Fruit fly (Drosophila melanogaster) whole organism, prepupa: ENCODE measurements around the gene CG13699.

Source experiments
- Blimp-1 ChIP-seq: fragments of 200-800 bp; sonication (Bioruptor generic); optimal IDR thresholded peaks from 3 replicates; lab custom pipeline; 2017; ENCODE audit warnings: missing biosample characterization, missing genetic modification characterization, mild to moderate bottlenecking, moderate library complexity, missing genetic modification reagents
- CG11294 ChIP-seq: fragments of 200-800 bp; sonication (Bioruptor generic); IDR thresholded peaks from 2 replicates; pipeline ENCODE4 v1.3.6; 2022; ENCODE audit warnings: missing biosample characterization, missing genetic modification characterization
- CG11762 ChIP-seq: fragments of 200-800 bp; sonication (Bioruptor generic); optimal IDR thresholded peaks from 3 replicates; lab custom pipeline; 2016; ENCODE audit warnings: missing biosample characterization, missing genetic modification characterization; ENCODE audit not compliant: insufficient read depth
- CG16779 ChIP-seq: fragments of 200-800 bp; sonication (Bioruptor generic); optimal IDR thresholded peaks from 3 replicates; lab custom pipeline; 2017; ENCODE audit warnings: missing biosample characterization, mild to moderate bottlenecking, missing genetic modification characterization
- CG32006 ChIP-seq: fragments of 200-800 bp; sonication (Bioruptor generic); optimal IDR thresholded peaks from 3 replicates; lab custom pipeline; 2017; ENCODE audit warnings: missing biosample characterization, mild to moderate bottlenecking, missing genetic modification characterization
- CG3919 ChIP-seq: fragments of 200-800 bp; sonication (Bioruptor generic); optimal IDR thresholded peaks from 3 replicates; lab custom pipeline; 2016; ENCODE audit warnings: missing biosample characterization, missing genetic modification characterization
- CG4318 ChIP-seq: fragments of 200-800 bp; sonication (Bioruptor generic); optimal IDR thresholded peaks from 3 replicates; lab custom pipeline; 2017; ENCODE audit warnings: missing biosample characterization, mild to moderate bottlenecking, missing genetic modification characterization
- CG6163 ChIP-seq: fragments of 200-800 bp; sonication (Bioruptor generic); IDR thresholded peaks from 3 replicates; pipeline ENCODE4 v1.3.6; 2022; ENCODE audit warnings: missing biosample characterization, missing genetic modification characterization
- CG6276 ChIP-seq: fragments of 200-800 bp; sonication (Bioruptor generic); optimal IDR thresholded peaks from 2 replicates; lab custom pipeline; 2017; ENCODE audit warnings: missing biosample characterization, mild to moderate bottlenecking, missing genetic modification characterization
- CG6792 ChIP-seq: fragments of 200-800 bp; sonication (Bioruptor generic); optimal IDR thresholded peaks from 3 replicates; lab custom pipeline; 2016; ENCODE audit warnings: missing biosample characterization, missing genetic modification characterization
- CG6808 ChIP-seq: fragments of 200-800 bp; sonication (Bioruptor generic); optimal IDR thresholded peaks from 3 replicates; lab custom pipeline; 2017; ENCODE audit warnings: missing biosample characterization, missing genetic modification characterization, mild to moderate bottlenecking, moderate library complexity, missing genetic modification reagents
- CG8119 ChIP-seq: fragments of 200-800 bp; sonication (Bioruptor generic); IDR thresholded peaks from 3 replicates; pipeline ENCODE4 v1.3.6; 2022; ENCODE audit warnings: missing biosample characterization, missing genetic modification characterization
- CG8319 ChIP-seq: fragments of 200-800 bp; sonication (Bioruptor generic); optimal IDR thresholded peaks from 3 replicates; lab custom pipeline; 2016; ENCODE audit warnings: missing biosample characterization, missing genetic modification characterization
- CG8632 ChIP-seq: fragments of 200-800 bp; sonication (Bioruptor generic); optimal IDR thresholded peaks from 3 replicates; lab custom pipeline; 2016; ENCODE audit warnings: missing biosample characterization, missing genetic modification characterization
- CG9139 ChIP-seq: fragments of 200-800 bp; sonication (Bioruptor generic); optimal IDR thresholded peaks from 3 replicates; lab custom pipeline; 2017; ENCODE audit warnings: missing biosample characterization, mild to moderate bottlenecking, missing genetic modification characterization
- Eip78C ChIP-seq: fragments of 200-800 bp; sonication (Bioruptor generic); peaks from one replicate; lab custom pipeline; 2016; ENCODE audit warnings: missing biosample characterization, missing genetic modification characterization
- Eip93F ChIP-seq: fragments of 200-800 bp; sonication (Bioruptor generic); optimal IDR thresholded peaks from 2 replicates; lab custom pipeline; 2016; ENCODE audit warnings: missing biosample characterization, mild to moderate bottlenecking, missing genetic modification characterization
- Ets21C ChIP-seq: fragments of 200-800 bp; sonication (Bioruptor generic); optimal IDR thresholded peaks from 3 replicates; lab custom pipeline; 2016; ENCODE audit warnings: missing biosample characterization, missing genetic modification characterization
- Gug ChIP-seq: fragments of 200-800 bp; sonication (Bioruptor generic); IDR thresholded peaks from 2 replicates; pipeline ENCODE4 v1.3.6; 2022; ENCODE audit warnings: missing biosample characterization, missing genetic modification characterization
- Hr38 ChIP-seq: sonication (Bioruptor generic); optimal IDR thresholded peaks from 2 replicates; lab custom pipeline; 2016; ENCODE audit warnings: missing biosample characterization, missing genetic modification characterization
- Hr39 ChIP-seq: fragments of 200-800 bp; sonication (Bioruptor generic); optimal IDR thresholded peaks from 2 replicates; lab custom pipeline; 2016; ENCODE audit warnings: missing biosample characterization, missing genetic modification characterization
- Met ChIP-seq: fragments of 200-800 bp; sonication (Bioruptor generic); optimal IDR thresholded peaks from 3 replicates; lab custom pipeline; 2016; ENCODE audit warnings: missing biosample characterization, missing genetic modification characterization
- OdsH ChIP-seq: fragments of 200-800 bp; sonication (Bioruptor generic); optimal IDR thresholded peaks from 3 replicates; lab custom pipeline; 2016; ENCODE audit warnings: missing biosample characterization, missing genetic modification characterization
- Smox ChIP-seq: fragments of 200-800 bp; sonication (Bioruptor generic); optimal IDR thresholded peaks from 3 replicates; lab custom pipeline; 2016; ENCODE audit warnings: missing biosample characterization, missing genetic modification characterization
- cyc ChIP-seq: fragments of 200-800 bp; sonication (Bioruptor generic); optimal IDR thresholded peaks from 3 replicates; lab custom pipeline; 2016; ENCODE audit warnings: missing biosample characterization, missing genetic modification characterization
- dac ChIP-seq: fragments of 200-800 bp; sonication (Bioruptor generic); optimal IDR thresholded peaks from 2 replicates; lab custom pipeline; 2017; ENCODE audit warnings: missing biosample characterization, mild to moderate bottlenecking, missing genetic modification characterization
- eg ChIP-seq: fragments of 200-800 bp; sonication (Bioruptor generic); IDR thresholded peaks from 3 replicates; pipeline ENCODE4 v1.3.6; 2022; ENCODE audit warnings: missing biosample characterization, missing genetic modification characterization
- esn ChIP-seq: fragments of 200-800 bp; sonication (Bioruptor generic); optimal IDR thresholded peaks from 2 replicates; lab custom pipeline; 2016; ENCODE audit warnings: missing biosample characterization, mild to moderate bottlenecking, missing genetic modification characterization, moderate library complexity
- fd85E ChIP-seq: fragments of 200-800 bp; sonication (Bioruptor generic); optimal IDR thresholded peaks from 3 replicates; lab custom pipeline; 2016; ENCODE audit warnings: missing biosample characterization, missing genetic modification characterization
- fkh ChIP-seq: fragments of 200-800 bp; sonication (Bioruptor generic); optimal IDR thresholded peaks from 3 replicates; lab custom pipeline; 2017; ENCODE audit warnings: missing biosample characterization, mild to moderate bottlenecking, missing genetic modification characterization, moderate library complexity
- lz ChIP-seq: fragments of 200-800 bp; sonication (Bioruptor generic); optimal IDR thresholded peaks from 3 replicates; lab custom pipeline; 2016; ENCODE audit warnings: missing biosample characterization, missing genetic modification characterization
- net ChIP-seq: fragments of 200-800 bp; sonication (Bioruptor generic); optimal IDR thresholded peaks from 3 replicates; lab custom pipeline; 2016; ENCODE audit warnings: missing biosample characterization, missing genetic modification characterization
- salr ChIP-seq, 2 experiments: fragments of 200-800 bp; sonication (Bioruptor generic); optimal IDR thresholded peaks; 3 replicates each; lab custom pipeline; 2016 to 2018; ENCODE audit warnings: missing biosample characterization in 2 of 2, missing genetic modification characterization in 2 of 2, mild to moderate bottlenecking in 1 of 2
- spab ChIP-seq: fragments of 200-800 bp; sonication (Bioruptor generic); optimal IDR thresholded peaks from 2 replicates; lab custom pipeline; 2017; ENCODE audit warnings: missing biosample characterization, mild to moderate bottlenecking, missing genetic modification characterization, missing genetic modification reagents
- ss ChIP-seq, 2 experiments: fragments of 200-800 bp; sonication (Bioruptor generic); optimal IDR thresholded peaks; 2 replicates in 1 of 2; 3 replicates in 1 of 2; lab custom pipeline; 2017 to 2018; ENCODE audit warnings: mild to moderate bottlenecking in 2 of 2, missing biosample characterization in 2 of 2, missing genetic modification characterization in 2 of 2, moderate library complexity in 1 of 2

CG13699 gene

dm6 chr3L:18185542-18186312, 23.4 kb upstream of the CG13699 start, which contains the start of gene hid (continued):
- TF ChIP-seq CG11294 (GFP tag; lab: Robert Waterston, UW) = peak; percentile 95
- peak; percentile 95 for TF ChIP-seq CG6792 (GFP tag; lab: Kevin White, UChicago)
- TF ChIP-seq Hr39 (GFP tag; lab: Kevin White, UChicago) = peak; percentile 98
- peak; percentile 84 for TF ChIP-seq Eip93F (GFP tag; lab: Kevin White, UChicago)
- peak; percentile 87 for TF ChIP-seq CG4318
- TF ChIP-seq Smox = peak; percentile 97
- TF ChIP-seq salr (GFP tag; optimal IDR thresholded peaks at IDR 0.05; lab: Kevin White, UChicago) = peak; percentile 90 to 96
- peak; percentile 96 for TF ChIP-seq spab (GFP tag; lab: Kevin White, UChicago)
- TF ChIP-seq CG8119 = peak; percentile 96
- TF ChIP-seq dac (GFP tag; lab: Kevin White, UChicago) = peak; percentile 73

- no peak for TF ChIP-seq CG32006 (GFP tag; lab: Kevin White, UChicago)
- no peak for TF ChIP-seq dac (GFP tag; lab: Kevin White, UChicago)
- no peak for TF ChIP-seq ss (GFP tag; optimal IDR thresholded peaks at IDR 0.05; lab: Kevin White, UChicago)
- TF ChIP-seq esn = no peak
- TF ChIP-seq Hr38 = no peak
- TF ChIP-seq spab (GFP tag; lab: Kevin White, UChicago) = no peak
- 0 out of 3 replicates have a peak, but pooled peaks have one; percentile 8 for TF ChIP-seq eg (GFP tag; lab: Robert Waterston, UW)
- TF ChIP-seq CG8632 (GFP tag; lab: Kevin White, UChicago) = no peak
- no peak for TF ChIP-seq CG3919 (GFP tag; lab: Kevin White, UChicago)
- no peak for TF ChIP-seq net
- TF ChIP-seq CG6276 = no peak
- no peak for TF ChIP-seq CG6808 (GFP tag; lab: Kevin White, UChicago)
- no peak for TF ChIP-seq CG8319
- TF ChIP-seq CG6163 = 0 out of 3 replicates have a peak, but pooled peaks have one; percentile 22
These were observed 22.4 kb upstream of the CG13699 start for dm6 chr3L:18184762-18185161.

dm6 chr3L:18183928-18184327, 21.6 kb upstream of the CG13699 start:
- TF ChIP-seq dac (GFP tag; lab: Kevin White, UChicago) (no peak), Blimp-1 (GFP tag; lab: Kevin White, UChicago) (peak; percentile 46), Gug (no peak), CG8119 (no peak)

- 0 out of 3 replicates have a peak, but pooled peaks have one; percentile 17 for TF ChIP-seq CG6163
- peak; percentile 37 for TF ChIP-seq Eip78C (GFP tag; lab: Kevin White, UChicago)
- no peak for TF ChIP-seq cyc (GFP tag; lab: Kevin White, UChicago)
These were observed 19.6 kb upstream of the CG13699 start for dm6 chr3L:18181900-18182299.

dm6 chr3L:18179564-18180201, 17.4 kb upstream of the CG13699 start:
- TF ChIP-seq Ets21C (no peak), OdsH (GFP tag; lab: Kevin White, UChicago) (no peak), lz (GFP tag; lab: Kevin White, UChicago) (no peak), net (no peak), fkh (GFP tag; lab: Kevin White, UChicago) (peak; percentile 82), CG9139 (no peak), Met (GFP tag; lab: Kevin White, UChicago) (no peak), CG32006 (GFP tag; lab: Kevin White, UChicago) (no peak), salr (GFP tag; optimal IDR thresholded peaks at IDR 0.05; lab: Kevin White, UChicago) (no peak), fd85E (GFP tag; lab: Kevin White, UChicago) (no peak), Hr38 (no peak), Eip78C (GFP tag; lab: Kevin White, UChicago) (peak; percentile 16), CG16779 (tag; lab: Kevin White, UChicago) (no peak), CG4318 (no peak), CG11762 (GFP tag; lab: Kevin White, UChicago) (no peak), Gug (no peak), eg (GFP tag; lab: Robert Waterston, UW) (0 out of 3 replicates have a peak, but pooled peaks have one; percentile 19), CG6276 (peak; percentile 2)
